Worm (Caenorhabditis elegans) whole organism, early embryonic: ENCODE results near the gene F44A6.5.

ENCODE experiments used
- aly-1 ChIP-seq: sonication (generic microtip); optimal IDR thresholded peaks from 2 replicates; lab custom pipeline; 2016; ENCODE audit warnings: missing genetic modification characterization, missing compliant biosample characterization
- ama-1 ChIP-seq: fragments of 150-350 bp; optimal IDR thresholded peaks from 2 replicates; lab custom pipeline; 2014
- ets-7 ChIP-seq: sonication (generic microtip); optimal IDR thresholded peaks from 2 replicates; lab custom pipeline; 2016; ENCODE audit warnings: missing genotype, missing genetic modification characterization, missing compliant biosample characterization
- hmbx-1 ChIP-seq: sonication (generic microtip); optimal IDR thresholded peaks from 2 replicates; lab custom pipeline; 2016; ENCODE audit warnings: mild to moderate bottlenecking, missing genetic modification characterization, missing compliant biosample characterization
- hmg-4 ChIP-seq: fragments of 200-800 bp; sonication (Bioruptor generic); optimal IDR thresholded peaks from 2 replicates; lab custom pipeline; 2018; ENCODE audit warnings: mild to moderate bottlenecking, missing genetic modification characterization, missing compliant biosample characterization
- pes-1 ChIP-seq: fragments of 200-800 bp; sonication (Bioruptor generic); IDR thresholded peaks from 2 replicates; pipeline ENCODE4 v1.3.6; 2022; ENCODE audit warnings: missing genetic modification reagents, missing genetic modification characterization, missing compliant biosample characterization
- tbx-37 ChIP-seq: fragments of 200-800 bp; sonication (Bioruptor generic); conservative IDR thresholded peaks from 2 replicates; pipeline ENCODE4 v1.3.6; 2022; ENCODE audit warnings: missing genetic modification reagents, missing genetic modification characterization, missing compliant biosample characterization

DNA sequence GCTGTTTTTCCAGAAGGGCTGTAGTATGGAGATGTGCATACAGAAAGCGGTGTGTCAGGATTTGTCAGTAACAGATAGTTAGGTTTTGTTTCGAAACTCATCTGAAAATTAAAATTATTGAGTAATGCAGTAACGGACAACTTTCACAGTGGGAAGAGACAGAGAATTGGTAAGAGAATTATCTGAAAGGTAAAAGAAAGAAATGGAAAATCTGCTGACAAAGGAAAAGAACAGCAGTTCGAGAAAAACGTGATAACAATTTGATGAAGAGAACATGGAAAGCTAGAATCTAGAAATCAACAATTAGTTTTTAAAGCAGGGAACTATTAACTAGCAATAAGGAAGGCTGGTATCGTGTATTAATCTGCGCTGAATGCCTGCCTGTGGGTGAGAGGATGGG, 13.4 kb downstream of the F44A6.5 start, which contains the start of gene sex-1:
- TF ChIP-seq hmg-4 (GFP tag; lab: Kevin White, UChicago): no peak
- no peak for TF ChIP-seq aly-1 (tag; lab: Kevin White, UChicago)
- no peak for TF ChIP-seq pes-1 (GFP tag; lab: Robert Waterston, UW)
- TF ChIP-seq ama-1 (lab: Kevin White, UChicago): no peak
- no peak for TF ChIP-seq tbx-37 (GFP tag; lab: Robert Waterston, UW)
- TF ChIP-seq ets-7 (tag; lab: Kevin White, UChicago): no peak
- no peak for TF ChIP-seq hmbx-1
